Fruit fly (Drosophila melanogaster): ENCODE measurements around the gene CG5068.

- no peak for TF ChIP-seq CTCF (optimal IDR thresholded peaks at IDR 0.05)
- TF ChIP-seq CG8478 (optimal IDR thresholded peaks at IDR 0.05): no peak
Observed at dm6 chr3L:8982044-8982443, 4.5 kb upstream of the CG5068 start.
